Fruit fly (Drosophila melanogaster) whole organism, prepupa: ENCODE measurements around the gene CG33346.
A peak's percentile ranks its signal among the peaks of the same experiment; 100 is the strongest.

Experiments
- Blimp-1 ChIP-seq: fragments of 200-800 bp; sonication (Bioruptor generic); optimal IDR thresholded peaks from 3 replicates; lab custom pipeline; 2017; ENCODE audit warnings: missing biosample characterization, missing genetic modification characterization, mild to moderate bottlenecking, moderate library complexity, missing genetic modification reagents
- CG11762 ChIP-seq: fragments of 200-800 bp; sonication (Bioruptor generic); optimal IDR thresholded peaks from 3 replicates; lab custom pipeline; 2016; ENCODE audit warnings: missing biosample characterization, missing genetic modification characterization; ENCODE audit not compliant: insufficient read depth
- CG11902 ChIP-seq: fragments of 200-800 bp; sonication (Bioruptor generic); optimal IDR thresholded peaks from 3 replicates; lab custom pipeline; 2016; ENCODE audit warnings: missing biosample characterization, missing genetic modification characterization
- CG15336 ChIP-seq: fragments of 200-800 bp; sonication (Bioruptor generic); IDR thresholded peaks from 2 replicates; pipeline ENCODE4 v1.3.6; 2022; ENCODE audit warnings: missing biosample characterization, missing genetic modification characterization
- CG1621 ChIP-seq: fragments of 200-800 bp; sonication (Bioruptor generic); optimal IDR thresholded peaks from 3 replicates; lab custom pipeline; 2018; ENCODE audit warnings: missing biosample characterization, mild to moderate bottlenecking, missing genetic modification characterization
- CG16779 ChIP-seq: fragments of 200-800 bp; sonication (Bioruptor generic); optimal IDR thresholded peaks from 3 replicates; lab custom pipeline; 2017; ENCODE audit warnings: missing biosample characterization, mild to moderate bottlenecking, missing genetic modification characterization
- CG3032 ChIP-seq: fragments of 200-800 bp; optimal IDR thresholded peaks from 2 replicates; lab custom pipeline; 2019; ENCODE audit warnings: missing biosample characterization, mild to moderate bottlenecking, missing genetic modification characterization, moderate library complexity
- CG31627 ChIP-seq: fragments of 200-800 bp; sonication (Bioruptor generic); optimal IDR thresholded peaks from 3 replicates; lab custom pipeline; 2016; ENCODE audit warnings: missing biosample characterization, missing genetic modification characterization
- CG32006 ChIP-seq: fragments of 200-800 bp; sonication (Bioruptor generic); optimal IDR thresholded peaks from 3 replicates; lab custom pipeline; 2017; ENCODE audit warnings: missing biosample characterization, mild to moderate bottlenecking, missing genetic modification characterization
- CG34406 ChIP-seq: fragments of 200-800 bp; sonication (Bioruptor generic); optimal IDR thresholded peaks from 3 replicates; lab custom pipeline; 2016; ENCODE audit warnings: missing biosample characterization, missing genetic modification characterization
- CG3919 ChIP-seq: fragments of 200-800 bp; sonication (Bioruptor generic); optimal IDR thresholded peaks from 3 replicates; lab custom pipeline; 2016; ENCODE audit warnings: missing biosample characterization, missing genetic modification characterization
- CG4318 ChIP-seq: fragments of 200-800 bp; sonication (Bioruptor generic); optimal IDR thresholded peaks from 3 replicates; lab custom pipeline; 2017; ENCODE audit warnings: missing biosample characterization, mild to moderate bottlenecking, missing genetic modification characterization
- CG6163 ChIP-seq: fragments of 200-800 bp; sonication (Bioruptor generic); IDR thresholded peaks from 3 replicates; pipeline ENCODE4 v1.3.6; 2022; ENCODE audit warnings: missing biosample characterization, missing genetic modification characterization
- CG6276 ChIP-seq: fragments of 200-800 bp; sonication (Bioruptor generic); optimal IDR thresholded peaks from 2 replicates; lab custom pipeline; 2017; ENCODE audit warnings: missing biosample characterization, mild to moderate bottlenecking, missing genetic modification characterization
- CG6854 ChIP-seq: fragments of 200-800 bp; sonication (Bioruptor generic); optimal IDR thresholded peaks from 2 replicates; lab custom pipeline; 2017; ENCODE audit warnings: missing biosample characterization, mild to moderate bottlenecking, missing genetic modification characterization
- CG7368 ChIP-seq: fragments of 200-800 bp; sonication (Bioruptor generic); optimal IDR thresholded peaks from 3 replicates; lab custom pipeline; 2016; ENCODE audit warnings: missing biosample characterization, missing genetic modification characterization
- CG8119 ChIP-seq: fragments of 200-800 bp; sonication (Bioruptor generic); IDR thresholded peaks from 3 replicates; pipeline ENCODE4 v1.3.6; 2022; ENCODE audit warnings: missing biosample characterization, missing genetic modification characterization
- CG8632 ChIP-seq: fragments of 200-800 bp; sonication (Bioruptor generic); optimal IDR thresholded peaks from 3 replicates; lab custom pipeline; 2016; ENCODE audit warnings: missing biosample characterization, missing genetic modification characterization
- CG9139 ChIP-seq: fragments of 200-800 bp; sonication (Bioruptor generic); optimal IDR thresholded peaks from 3 replicates; lab custom pipeline; 2017; ENCODE audit warnings: missing biosample characterization, mild to moderate bottlenecking, missing genetic modification characterization
- Eip78C ChIP-seq: fragments of 200-800 bp; sonication (Bioruptor generic); peaks from one replicate; lab custom pipeline; 2016; ENCODE audit warnings: missing biosample characterization, missing genetic modification characterization
- Ets21C ChIP-seq: fragments of 200-800 bp; sonication (Bioruptor generic); optimal IDR thresholded peaks from 3 replicates; lab custom pipeline; 2016; ENCODE audit warnings: missing biosample characterization, missing genetic modification characterization
- Ets96B ChIP-seq: fragments of 200-800 bp; optimal IDR thresholded peaks from 2 replicates; lab custom pipeline; 2019; ENCODE audit warnings: missing biosample characterization, mild to moderate bottlenecking, missing genetic modification characterization, moderate library complexity
- Hr39 ChIP-seq: fragments of 200-800 bp; sonication (Bioruptor generic); optimal IDR thresholded peaks from 2 replicates; lab custom pipeline; 2016; ENCODE audit warnings: missing biosample characterization, missing genetic modification characterization
- Hr4 ChIP-seq: fragments of 200-800 bp; sonication (Bioruptor generic); optimal IDR thresholded peaks from 3 replicates; lab custom pipeline; 2016; ENCODE audit warnings: missing biosample characterization, missing genetic modification characterization
- Lpt ChIP-seq: fragments of 200-800 bp; sonication (Bioruptor generic); optimal IDR thresholded peaks from 3 replicates; lab custom pipeline; 2016; ENCODE audit warnings: missing biosample characterization, missing genetic modification characterization
- Met ChIP-seq: fragments of 200-800 bp; sonication (Bioruptor generic); optimal IDR thresholded peaks from 3 replicates; lab custom pipeline; 2016; ENCODE audit warnings: missing biosample characterization, missing genetic modification characterization
- Sox102F ChIP-seq: fragments of 200-800 bp; sonication (Bioruptor generic); optimal IDR thresholded peaks from 2 replicates; lab custom pipeline; 2016; ENCODE audit warnings: missing biosample characterization, mild to moderate bottlenecking, missing genetic modification characterization
- Sox15 ChIP-seq: fragments of 200-800 bp; sonication (Bioruptor generic); optimal IDR thresholded peaks from 3 replicates; lab custom pipeline; 2016; ENCODE audit warnings: missing biosample characterization, missing genetic modification characterization
- achi ChIP-seq: fragments of 200-800 bp; sonication (Bioruptor generic); optimal IDR thresholded peaks from 3 replicates; lab custom pipeline; 2016; ENCODE audit warnings: missing biosample characterization, missing genetic modification characterization
- cyc ChIP-seq: fragments of 200-800 bp; sonication (Bioruptor generic); optimal IDR thresholded peaks from 3 replicates; lab custom pipeline; 2016; ENCODE audit warnings: missing biosample characterization, missing genetic modification characterization
- dsx ChIP-seq: fragments of 200-800 bp; optimal IDR thresholded peaks from 3 replicates; lab custom pipeline; 2019; ENCODE audit warnings: missing biosample characterization, mild to moderate bottlenecking, missing genetic modification characterization, moderate library complexity; ENCODE audit not compliant: poor library complexity, severe bottlenecking
- eg ChIP-seq: fragments of 200-800 bp; sonication (Bioruptor generic); IDR thresholded peaks from 3 replicates; pipeline ENCODE4 v1.3.6; 2022; ENCODE audit warnings: missing biosample characterization, missing genetic modification characterization
- fd59A ChIP-seq: fragments of 200-800 bp; sonication (Bioruptor generic); optimal IDR thresholded peaks from 2 replicates; lab custom pipeline; 2017; ENCODE audit warnings: missing biosample characterization, mild to moderate bottlenecking, missing genetic modification characterization, missing genetic modification reagents
- fd85E ChIP-seq: fragments of 200-800 bp; sonication (Bioruptor generic); optimal IDR thresholded peaks from 3 replicates; lab custom pipeline; 2016; ENCODE audit warnings: missing biosample characterization, missing genetic modification characterization
- lz ChIP-seq: fragments of 200-800 bp; sonication (Bioruptor generic); optimal IDR thresholded peaks from 3 replicates; lab custom pipeline; 2016; ENCODE audit warnings: missing biosample characterization, missing genetic modification characterization
- net ChIP-seq: fragments of 200-800 bp; sonication (Bioruptor generic); optimal IDR thresholded peaks from 3 replicates; lab custom pipeline; 2016; ENCODE audit warnings: missing biosample characterization, missing genetic modification characterization
- pdm3 ChIP-seq: fragments of 200-800 bp; sonication (Bioruptor generic); optimal IDR thresholded peaks from 3 replicates; lab custom pipeline; 2016; ENCODE audit warnings: missing biosample characterization, missing genetic modification characterization
- spab ChIP-seq: fragments of 200-800 bp; sonication (Bioruptor generic); optimal IDR thresholded peaks from 2 replicates; lab custom pipeline; 2017; ENCODE audit warnings: missing biosample characterization, mild to moderate bottlenecking, missing genetic modification characterization, missing genetic modification reagents
- ss ChIP-seq, 2 experiments: fragments of 200-800 bp; sonication (Bioruptor generic); optimal IDR thresholded peaks; 2 replicates in 1 of 2; 3 replicates in 1 of 2; lab custom pipeline; 2017 to 2018; ENCODE audit warnings: mild to moderate bottlenecking in 2 of 2, missing biosample characterization in 2 of 2, missing genetic modification characterization in 2 of 2, moderate library complexity in 1 of 2
- topi ChIP-seq: fragments of 200-800 bp; sonication (Bioruptor generic); optimal IDR thresholded peaks from 3 replicates; lab custom pipeline; 2016; ENCODE audit warnings: missing biosample characterization, missing genetic modification characterization
- vri ChIP-seq: fragments of 200-800 bp; sonication (Bioruptor generic); optimal IDR thresholded peaks from 3 replicates; lab custom pipeline; 2016; ENCODE audit warnings: missing biosample characterization, mild to moderate bottlenecking, missing genetic modification characterization

Gene CG33346

dm6 chr3R:28672134-28672533, 3.1 kb downstream of the CG33346 start (continued):
- peak; percentile 82 for TF ChIP-seq lz (GFP tag; lab: Kevin White, UChicago)
- no peak for TF ChIP-seq spab (GFP tag; lab: Kevin White, UChicago)
- TF ChIP-seq CG9139 (GFP tag; lab: Kevin White, UChicago), result no peak
- TF ChIP-seq CG6854, result no peak
- peak; percentile 31 for TF ChIP-seq CG4318 (GFP tag; lab: Kevin White, UChicago)
- no peak for TF ChIP-seq CG15336 (GFP tag; lab: Robert Waterston, UW)
- TF ChIP-seq fd85E (GFP tag; lab: Kevin White, UChicago), result no peak
- TF ChIP-seq ss (GFP tag; optimal IDR thresholded peaks at IDR 0.05; lab: Kevin White, UChicago), result peak in 1 of 2 experiments; percentile 5
- TF ChIP-seq CG3919, result peak; percentile 86
- peak; percentile 85 for TF ChIP-seq Hr39 (GFP tag; lab: Kevin White, UChicago)
- TF ChIP-seq CG3032 (tag; lab: Kevin White, UChicago), result peak; percentile 54
- TF ChIP-seq Blimp-1 (GFP tag; lab: Kevin White, UChicago), result peak; percentile 18
- TF ChIP-seq net (GFP tag; lab: Kevin White, UChicago), result peak; percentile 67
- TF ChIP-seq achi, result peak; percentile 26
- no peak for TF ChIP-seq CG6276 (GFP tag; lab: Kevin White, UChicago)
- peak; percentile 40 for TF ChIP-seq CG32006 (GFP tag; lab: Kevin White, UChicago)
- TF ChIP-seq Ets96B (tag; lab: Kevin White, UChicago), result peak; percentile 35
- TF ChIP-seq CG16779 (tag; lab: Kevin White, UChicago), result no peak
- peak; percentile 65 for TF ChIP-seq dsx (GFP tag; lab: Kevin White, UChicago)
- peak; percentile 40 for TF ChIP-seq CG7368 (GFP tag; lab: Kevin White, UChicago)
- peak; percentile 48 for TF ChIP-seq Sox102F (GFP tag; lab: Kevin White, UChicago)
- TF ChIP-seq cyc (GFP tag; lab: Kevin White, UChicago), result peak; percentile 87
- no peak for TF ChIP-seq fd59A (GFP tag; lab: Kevin White, UChicago)
- TF ChIP-seq Hr4 (GFP tag; lab: Kevin White, UChicago), result peak; percentile 62
- TF ChIP-seq CG31627 (GFP tag; lab: Kevin White, UChicago), result peak; percentile 88
- TF ChIP-seq eg, result peak; percentile 67
- TF ChIP-seq Lpt (GFP tag; lab: Kevin White, UChicago), result no peak
- peak; percentile 47 for TF ChIP-seq topi (GFP tag; lab: Kevin White, UChicago)
- peak; percentile 64 for TF ChIP-seq Met (GFP tag; lab: Kevin White, UChicago)

- TF ChIP-seq CG9139 (GFP tag; lab: Kevin White, UChicago) (no peak), Eip78C (GFP tag; lab: Kevin White, UChicago) (peak; percentile 33), Hr4 (GFP tag; lab: Kevin White, UChicago) (no peak), fd85E (GFP tag; lab: Kevin White, UChicago) (no peak), CG7368 (GFP tag; lab: Kevin White, UChicago) (no peak), vri (GFP tag; lab: Kevin White, UChicago) (no peak), Sox102F (GFP tag; lab: Kevin White, UChicago) (no peak), CG11902 (no peak), ss (GFP tag; optimal IDR thresholded peaks at IDR 0.05; lab: Kevin White, UChicago) (peak in 1 of 2 experiments; percentile 30), CG8119 (no peak), CG31627 (GFP tag; lab: Kevin White, UChicago) (no peak), lz (GFP tag; lab: Kevin White, UChicago) (no peak), CG6163 (0 out of 3 replicates have a peak, but pooled peaks have one; percentile 28), CG11762 (GFP tag; lab: Kevin White, UChicago) (no peak), pdm3 (GFP tag; lab: Kevin White, UChicago) (no peak), CG6854 (peak; percentile 41), CG32006 (GFP tag; lab: Kevin White, UChicago) (no peak), cyc (GFP tag; lab: Kevin White, UChicago) (no peak), Hr39 (GFP tag; lab: Kevin White, UChicago) (no peak), CG34406 (no peak), fd59A (GFP tag; lab: Kevin White, UChicago) (no peak), CG1621 (tag; lab: Kevin White, UChicago) (peak; percentile 6), dsx (GFP tag; lab: Kevin White, UChicago) (peak; percentile 33), CG3032 (tag; lab: Kevin White, UChicago) (no peak), Blimp-1 (GFP tag; lab: Kevin White, UChicago) (peak; percentile 53), CG8632 (GFP tag; lab: Kevin White, UChicago) (no peak), Sox15 (GFP tag; lab: Kevin White, UChicago) (no peak), Ets21C (GFP tag; lab: Kevin White, UChicago) (no peak)
- TF ChIP-seq, all 60 proteins: peak for 7
Observed at dm6 chr3R:28674788-28675187, 5.8 kb downstream of the CG33346 start, which contains the start of gene snu. Gene snu, plus strand, starts transcription at chr3R:28675041.
